Fruit fly (Drosophila melanogaster) whole organism, embryonic: ENCODE measurements around the gene stv.

Experiments
- Bgb ChIP-seq: fragments of 200-800 bp; sonication (Bioruptor generic); IDR thresholded peaks from 2 replicates; pipeline ENCODE4 v1.3.6; 2022; ENCODE audit warnings: missing biosample characterization, missing genetic modification characterization; ENCODE audit not compliant: partially characterized antibody
- Blimp-1 ChIP-seq: fragments of 200-800 bp; sonication (Bioruptor generic); optimal IDR thresholded peaks from 3 replicates; lab custom pipeline; 2018; ENCODE audit warnings: missing biosample characterization, missing genetic modification characterization, mild to moderate bottlenecking, moderate library complexity, missing genetic modification reagents
- BtbVII ChIP-seq: fragments of 200-800 bp; sonication (Bioruptor generic); optimal IDR thresholded peaks from 3 replicates; lab custom pipeline; 2017; ENCODE audit warnings: missing biosample characterization, mild to moderate bottlenecking, missing genetic modification characterization
- CG10274 ChIP-seq: fragments of 200-800 bp; sonication (Bioruptor generic); optimal IDR thresholded peaks from 3 replicates; lab custom pipeline; 2017; ENCODE audit warnings: missing biosample characterization, mild to moderate bottlenecking, missing genetic modification characterization
- CG11696 ChIP-seq: fragments of 200-800 bp; sonication (Bioruptor generic); IDR thresholded peaks from 2 replicates; pipeline ENCODE4 v1.3.6; 2022; ENCODE audit warnings: missing biosample characterization, missing genetic modification characterization
- CG14667 ChIP-seq: fragments of 200-800 bp; sonication (Bioruptor generic); IDR thresholded peaks from 2 replicates; pipeline ENCODE4 v1.3.6; 2022; ENCODE audit warnings: missing biosample characterization, missing genetic modification characterization
- CG1647 ChIP-seq: fragments of 200-800 bp; sonication (Bioruptor generic); optimal IDR thresholded peaks from 3 replicates; lab custom pipeline; 2016; ENCODE audit warnings: missing biosample characterization, missing genetic modification characterization
- CG18619 ChIP-seq: fragments of 200-800 bp; sonication (Bioruptor generic); optimal IDR thresholded peaks from 3 replicates; lab custom pipeline; 2017; ENCODE audit warnings: missing biosample characterization, mild to moderate bottlenecking, missing genetic modification characterization
- CG2120 ChIP-seq: fragments of 200-800 bp; sonication (Bioruptor generic); optimal IDR thresholded peaks from 3 replicates; lab custom pipeline; 2016; ENCODE audit warnings: missing biosample characterization, missing genetic modification characterization
- CG2889 ChIP-seq: fragments of 200-800 bp; sonication (Bioruptor generic); IDR thresholded peaks from 3 replicates; pipeline ENCODE4 v1.3.6; 2022; ENCODE audit warnings: missing biosample characterization, missing genetic modification characterization
- CG4360 ChIP-seq: fragments of 200-800 bp; sonication (Bioruptor generic); IDR thresholded peaks from 2 replicates; pipeline ENCODE4 v1.3.6; 2022; ENCODE audit warnings: missing biosample characterization, missing genetic modification characterization
- CG4424 ChIP-seq: fragments of 200-800 bp; sonication (Bioruptor generic); optimal IDR thresholded peaks from 3 replicates; lab custom pipeline; 2016; ENCODE audit warnings: missing biosample characterization, missing genetic modification characterization
- CG6254 ChIP-seq: fragments of 200-800 bp; sonication (Bioruptor generic); optimal IDR thresholded peaks from 3 replicates; lab custom pipeline; 2017; ENCODE audit warnings: mild to moderate bottlenecking, missing biosample characterization, missing genetic modification reagents, missing genetic modification characterization
- CG6272 ChIP-seq: fragments of 200-800 bp; sonication (Bioruptor generic); IDR thresholded peaks from 2 replicates; pipeline ENCODE4 v1.3.6; 2022; ENCODE audit warnings: missing biosample characterization, missing genetic modification characterization
- CG6654 ChIP-seq: fragments of 200-800 bp; sonication (Bioruptor generic); optimal IDR thresholded peaks from 2 replicates; lab custom pipeline; 2017; ENCODE audit warnings: missing biosample characterization, mild to moderate bottlenecking, missing genetic modification characterization
- CG7271 ChIP-seq: fragments of 200-800 bp; sonication (Bioruptor generic); optimal IDR thresholded peaks from 2 replicates; lab custom pipeline; 2018; ENCODE audit warnings: missing biosample characterization, mild to moderate bottlenecking, missing genetic modification characterization, moderate library complexity
- CG7839 ChIP-seq: fragments of 200-800 bp; sonication (Bioruptor generic); optimal IDR thresholded peaks from 3 replicates; lab custom pipeline; 2018; ENCODE audit warnings: missing biosample characterization, mild to moderate bottlenecking, missing genetic modification characterization, moderate library complexity
- CG8290 ChIP-seq, 3 experiments: fragments of 200-800 bp; sonication (Bioruptor generic); optimal IDR thresholded peaks; 2 replicates each; lab custom pipeline; 2016 to 2019; ENCODE audit warnings: missing biosample characterization in 3 of 3, missing genetic modification characterization in 3 of 3, mild to moderate bottlenecking in 2 of 3, moderate library complexity in 1 of 3
- CG8765 ChIP-seq: fragments of 200-800 bp; sonication (Bioruptor generic); IDR thresholded peaks from 2 replicates; pipeline ENCODE4 v1.3.6; 2022; ENCODE audit warnings: missing biosample characterization, missing genetic modification characterization
- CG9727 ChIP-seq: fragments of 200-800 bp; sonication (Bioruptor generic); optimal IDR thresholded peaks from 3 replicates; lab custom pipeline; 2017; ENCODE audit warnings: missing biosample characterization, mild to moderate bottlenecking, missing genetic modification characterization
- Chrac-16 ChIP-seq: fragments of 200-800 bp; sonication (Bioruptor generic); optimal IDR thresholded peaks from 3 replicates; lab custom pipeline; 2016; ENCODE audit warnings: missing biosample characterization, missing genetic modification characterization
- CkIIα-i1 ChIP-seq: fragments of 200-800 bp; sonication (Bioruptor generic); IDR thresholded peaks from 2 replicates; pipeline ENCODE4 v1.3.6; 2022; ENCODE audit warnings: missing biosample characterization, missing genetic modification characterization
- D19A ChIP-seq: fragments of 200-800 bp; optimal IDR thresholded peaks from 3 replicates; lab custom pipeline; 2019; ENCODE audit warnings: missing biosample characterization, mild to moderate bottlenecking, missing genetic modification characterization, moderate library complexity
- Deaf1 ChIP-seq: fragments of 200-800 bp; optimal IDR thresholded peaks from 3 replicates; lab custom pipeline; 2019; ENCODE audit warnings: missing biosample characterization, mild to moderate bottlenecking, missing genetic modification characterization, moderate library complexity
- Elba2 ChIP-seq: fragments of 200-800 bp; sonication (Bioruptor generic); optimal IDR thresholded peaks from 3 replicates; lab custom pipeline; 2016; ENCODE audit warnings: missing biosample characterization, missing genetic modification characterization
- H15 ChIP-seq: fragments of 200-800 bp; sonication (Bioruptor generic); IDR thresholded peaks from 3 replicates; pipeline ENCODE4 v1.3.6; 2022; ENCODE audit warnings: missing biosample characterization, missing genetic modification characterization
- HmgZ ChIP-seq: fragments of 200-800 bp; sonication (Bioruptor generic); optimal IDR thresholded peaks from 2 replicates; lab custom pipeline; 2018; ENCODE audit warnings: missing biosample characterization, mild to moderate bottlenecking, missing genetic modification characterization
- Lhr ChIP-seq: fragments of 200-800 bp; sonication (Bioruptor generic); optimal IDR thresholded peaks from 3 replicates; lab custom pipeline; 2017; ENCODE audit warnings: mild to moderate bottlenecking, missing biosample characterization, missing genetic modification reagents, missing genetic modification characterization
- Meics ChIP-seq: fragments of 200-800 bp; sonication (Bioruptor generic); optimal IDR thresholded peaks from 2 replicates; lab custom pipeline; 2017; ENCODE audit warnings: missing biosample characterization, mild to moderate bottlenecking, missing genetic modification characterization
- NK7.1 ChIP-seq: fragments of 200-800 bp; sonication (Bioruptor generic); optimal IDR thresholded peaks from 3 replicates; lab custom pipeline; 2016; ENCODE audit warnings: missing biosample characterization, missing genetic modification characterization
- Sry-β ChIP-seq: fragments of 200-800 bp; sonication (Bioruptor generic); optimal IDR thresholded peaks from 2 replicates; lab custom pipeline; 2018; ENCODE audit warnings: missing biosample characterization, mild to moderate bottlenecking, missing genetic modification characterization, moderate library complexity
- Tbp ChIP-seq: fragments of >200 bp; optimal IDR thresholded peaks from 2 replicates; lab custom pipeline; 2018; ENCODE audit warnings: missing biosample characterization, missing genetic modification characterization
- Usf ChIP-seq: fragments of 200-800 bp; sonication (Bioruptor generic); optimal IDR thresholded peaks from 2 replicates; lab custom pipeline; 2017; ENCODE audit warnings: missing genotype, missing biosample characterization, missing genetic modification characterization
- Vsx1 ChIP-seq: fragments of 200-800 bp; sonication (Bioruptor generic); optimal IDR thresholded peaks from 2 replicates; lab custom pipeline; 2017; ENCODE audit warnings: missing biosample characterization, mild to moderate bottlenecking, missing genetic modification characterization, missing genetic modification reagents
- bowl ChIP-seq: fragments of 200-800 bp; sonication (Bioruptor generic); IDR thresholded peaks from 2 replicates; pipeline ENCODE4 v1.3.6; 2022; ENCODE audit warnings: missing biosample characterization, missing genetic modification characterization
- br ChIP-seq: fragments of >200 bp; optimal IDR thresholded peaks from 2 replicates; lab custom pipeline; 2017
- caup ChIP-seq: fragments of 200-800 bp; sonication (Bioruptor generic); optimal IDR thresholded peaks from 3 replicates; lab custom pipeline; 2017; ENCODE audit warnings: missing biosample characterization, mild to moderate bottlenecking, missing genetic modification characterization, moderate library complexity; ENCODE audit not compliant: severe bottlenecking
- crol ChIP-seq: fragments of 200-800 bp; sonication (Bioruptor generic); IDR thresholded peaks from 2 replicates; pipeline ENCODE4 v1.3.6; 2022; ENCODE audit warnings: missing biosample characterization, missing genetic modification characterization
- dimm ChIP-seq: fragments of 200-800 bp; sonication (Bioruptor generic); IDR thresholded peaks from 2 replicates; pipeline ENCODE4 v1.3.6; 2022; ENCODE audit warnings: missing biosample characterization, missing genetic modification characterization
- eve ChIP-seq, 2 experiments: fragments of >200 bp; optimal IDR thresholded peaks; 2 replicates each; lab custom pipeline; 2017; ENCODE audit warnings: missing biosample characterization in 2 of 2, missing genetic modification characterization in 2 of 2
- her ChIP-seq: fragments of 200-800 bp; sonication (Bioruptor generic); optimal IDR thresholded peaks from 2 replicates; lab custom pipeline; 2016; ENCODE audit warnings: missing biosample characterization, missing genetic modification characterization
- hth ChIP-seq: fragments of >200 bp; optimal IDR thresholded peaks from 2 replicates; lab custom pipeline; 2017; ENCODE audit warnings: inconsistent platforms
- ken ChIP-seq: fragments of 200-800 bp; sonication (Bioruptor generic); IDR thresholded peaks from 3 replicates; pipeline ENCODE4 v1.3.6; 2022; ENCODE audit warnings: missing biosample characterization, missing genetic modification characterization
- onecut ChIP-seq: fragments of 200-800 bp; sonication (Bioruptor generic); IDR thresholded peaks from 2 replicates; pipeline ENCODE4 v1.3.6; 2022; ENCODE audit warnings: missing biosample characterization, missing genetic modification characterization
- peb ChIP-seq: fragments of 200-800 bp; sonication (Bioruptor generic); IDR thresholded peaks from 2 replicates; pipeline ENCODE4 v1.3.6; 2022; ENCODE audit warnings: missing biosample characterization, missing genetic modification characterization
- sd ChIP-seq: fragments of 200-800 bp; sonication (Bioruptor generic); optimal IDR thresholded peaks from 3 replicates; lab custom pipeline; 2018; ENCODE audit warnings: missing biosample characterization, mild to moderate bottlenecking, missing genetic modification characterization, moderate library complexity
- sisA ChIP-seq: fragments of 200-800 bp; sonication (Bioruptor generic); IDR thresholded peaks from 2 replicates; pipeline ENCODE4 v1.3.6; 2022; ENCODE audit warnings: missing biosample characterization, missing genetic modification characterization
- sug ChIP-seq: fragments of 200-800 bp; optimal IDR thresholded peaks from 2 replicates; lab custom pipeline; 2019; ENCODE audit warnings: missing biosample characterization, mild to moderate bottlenecking, missing genetic modification characterization, moderate library complexity
- tgo ChIP-seq: fragments of 200-800 bp; sonication (Bioruptor generic); IDR thresholded peaks from 3 replicates; pipeline ENCODE4 v1.3.6; 2022; ENCODE audit warnings: missing biosample characterization, missing genetic modification characterization
- trh ChIP-seq: fragments of 200-800 bp; sonication (Bioruptor generic); optimal IDR thresholded peaks from 2 replicates; lab custom pipeline; 2016; ENCODE audit warnings: missing biosample characterization, missing genetic modification characterization
- zen2 ChIP-seq: fragments of 200-800 bp; sonication (Bioruptor generic); IDR thresholded peaks from 3 replicates; pipeline ENCODE4 v1.3.6; 2022; ENCODE audit warnings: missing biosample characterization, missing genetic modification characterization; ENCODE audit not compliant: partially characterized antibody

stv gene

dm6 chr3L:13497720-13498355 is 20.5 kb downstream of the stv start (continued):
- TF ChIP-seq hth (lab: Kevin White, UChicago) (no peak), CG4360 (peak; percentile 47; the same call in 1 of the 2 replicates), Bgb (GFP tag; lab: Robert Waterston, UW) (no peak), tgo (no peak), CG2120 (no peak), CG11696 (GFP tag; lab: Robert Waterston, UW) (no peak), H15 (GFP tag; lab: Robert Waterston, UW) (no peak), Sry-β (no peak), CG8290 (GFP tag; optimal IDR thresholded peaks at IDR 0.05; lab: Kevin White, UChicago) (no peak), CG8290 (tag; optimal IDR thresholded peaks at IDR 0.05; lab: Kevin White, UChicago) (no peak), CG18619 (GFP tag; lab: Kevin White, UChicago) (no peak), caup (GFP tag; lab: Kevin White, UChicago) (no peak), Blimp-1 (GFP tag; lab: Kevin White, UChicago) (no peak), Chrac-16 (GFP tag; lab: Kevin White, UChicago) (no peak), NK7.1 (GFP tag; lab: Kevin White, UChicago) (no peak), Vsx1 (no peak), trh (GFP tag; lab: Kevin White, UChicago) (no peak), sd (tag; lab: Kevin White, UChicago) (peak; percentile 3), CG9727 (GFP tag; lab: Kevin White, UChicago) (no peak), CG10274 (no peak), Elba2 (GFP tag; lab: Kevin White, UChicago) (no peak), her (GFP tag; lab: Kevin White, UChicago) (no peak), CG14667 (no peak), peb (GFP tag; lab: Robert Waterston, UW) (no peak), Meics (GFP tag; lab: Kevin White, UChicago) (no peak), crol (GFP tag; lab: Robert Waterston, UW) (peak; percentile 44; the same call in 1 of the 2 replicates), bowl (GFP tag; lab: Robert Waterston, UW) (no peak; the same call in 1 of the 2 replicates), CG8765 (GFP tag; lab: Robert Waterston, UW) (no peak), D19A (tag; lab: Kevin White, UChicago) (no peak), zen2 (GFP tag; lab: Robert Waterston, UW) (no peak), CG7271 (tag; lab: Kevin White, UChicago) (no peak), BtbVII (peak; percentile 19), Lhr (no peak), CG6654 (GFP tag; lab: Kevin White, UChicago) (no peak), eve (GFP tag; optimal IDR thresholded peaks at IDR 0.05; lab: Kevin White, UChicago) (no peak), dimm (no peak), onecut (no peak), ken (GFP tag; lab: Robert Waterston, UW) (no peak), CkIIα-i1 (GFP tag; lab: Robert Waterston, UW) (no peak), Usf (GFP tag; lab: Kevin White, UChicago) (no peak), br (lab: Kevin White, UChicago) (no peak), CG7839 (tag; lab: Kevin White, UChicago) (no peak), CG4424 (no peak), Deaf1 (tag; lab: Kevin White, UChicago) (no peak), sisA (GFP tag; lab: Robert Waterston, UW) (no peak), CG6254 (GFP tag; lab: Kevin White, UChicago) (no peak), CG2889 (no peak), CG1647 (GFP tag; lab: Kevin White, UChicago) (no peak), CG6272 (GFP tag; lab: Robert Waterston, UW) (no peak), sug (tag; lab: Kevin White, UChicago) (no peak), Tbp (GFP tag; lab: Kevin White, UChicago) (no peak), HmgZ (tag; lab: Kevin White, UChicago) (no peak)
